Worm (Caenorhabditis elegans) whole organism, L4 larva: ENCODE data around the gene ZK792.12.

Experiments
- F49E8.2 ChIP-seq: sonication (generic microtip); optimal IDR thresholded peaks from 2 replicates; lab custom pipeline; 2016; ENCODE audit warnings: missing compliant biosample characterization, mild to moderate bottlenecking, missing genetic modification characterization, borderline replicate concordance
- R02D3.7 ChIP-seq: fragments of 150-350 bp; sonication (generic microtip); optimal IDR thresholded peaks from 3 replicates; lab custom pipeline; 2014; ENCODE audit warnings: missing biosample characterization, missing genetic modification characterization
- T26A8.4 ChIP-seq: fragments of 200-800 bp; sonication (Bioruptor generic); IDR thresholded peaks from 2 replicates; pipeline ENCODE4 v1.3.6; 2022; ENCODE audit warnings: missing genetic modification characterization, missing compliant biosample characterization
- Y48G9A.11 ChIP-seq: fragments of 200-800 bp; sonication (Bioruptor generic); IDR thresholded peaks from 2 replicates; pipeline ENCODE4 v1.3.6; 2022; ENCODE audit warnings: missing genetic modification reagents, missing genetic modification characterization, missing compliant biosample characterization
- aha-1 ChIP-seq: fragments of 150-350 bp; peaks from one replicate; lab custom pipeline; 2014; ENCODE audit warnings: missing biosample characterization, missing genetic modification characterization
- aly-2 ChIP-seq: sonication (generic microtip); optimal IDR thresholded peaks from 2 replicates; lab custom pipeline; 2018; ENCODE audit warnings: missing biosample characterization, missing genetic modification characterization
- ceh-20 ChIP-seq: fragments of 200-800 bp; sonication (Bioruptor generic); IDR thresholded peaks from 2 replicates; pipeline ENCODE4 v1.3.6; 2022; ENCODE audit warnings: missing genetic modification reagents, missing genetic modification characterization, missing compliant biosample characterization
- ces-1 ChIP-seq: fragments of 150-350 bp; sonication (generic microtip); optimal IDR thresholded peaks from 4 replicates; lab custom pipeline; 2014; ENCODE audit warnings: missing biosample characterization, missing genetic modification reagents, missing genetic modification characterization
- cey-2 ChIP-seq: sonication (generic microtip); optimal IDR thresholded peaks from 3 replicates; lab custom pipeline; 2017; ENCODE audit warnings: missing genetic modification characterization, mild to moderate bottlenecking, missing compliant biosample characterization, antibody characterized with exemption, borderline replicate concordance; ENCODE audit not compliant: insufficient read depth
- ctbp-1 ChIP-seq: fragments of 200-800 bp; sonication (Bioruptor generic); IDR thresholded peaks from 2 replicates; pipeline ENCODE4 v1.3.6; 2022; ENCODE audit warnings: missing genetic modification reagents, missing genetic modification characterization, missing compliant biosample characterization
- daf-12 ChIP-seq: fragments of 150-350 bp; optimal IDR thresholded peaks from 2 replicates; lab custom pipeline; 2014; ENCODE audit warnings: missing biosample characterization, missing genetic modification reagents, missing genetic modification characterization
- dpl-1 ChIP-seq: fragments of 150-350 bp; optimal IDR thresholded peaks from 2 replicates; lab custom pipeline; 2014; ENCODE audit warnings: missing biosample characterization, missing genetic modification reagents, missing genetic modification characterization
- fkh-10 ChIP-seq: fragments of 150-350 bp; optimal IDR thresholded peaks from 2 replicates; lab custom pipeline; 2014; ENCODE audit warnings: missing biosample characterization, missing genetic modification reagents, missing genetic modification characterization
- hlh-11 ChIP-seq: fragments of 200-800 bp; sonication (Bioruptor generic); optimal IDR thresholded peaks from 2 replicates; lab custom pipeline; 2018; ENCODE audit warnings: mild to moderate bottlenecking, missing genetic modification characterization, missing compliant biosample characterization
- hlh-30 ChIP-seq: sonication (generic microtip); optimal IDR thresholded peaks from 2 replicates; lab custom pipeline; 2017; ENCODE audit warnings: antibody characterized with exemption, mild to moderate bottlenecking, missing genetic modification characterization, missing compliant biosample characterization; ENCODE audit not compliant: insufficient read depth
- lin-15B ChIP-seq: fragments of 150-350 bp; sonication (generic microtip); optimal IDR thresholded peaks from 3 replicates; lab custom pipeline; 2014; ENCODE audit warnings: missing biosample characterization, missing genetic modification characterization
- lsy-2 ChIP-seq, 2 experiments: fragments of 150-350 bp in 1 of 2; sonication (generic microtip) in 1 of 2; optimal IDR thresholded peaks; 2 replicates each; lab custom pipeline; 2014 to 2017; ENCODE audit warnings: missing biosample characterization in 2 of 2, missing genetic modification characterization in 2 of 2
- mes-2 ChIP-seq: sonication (generic microtip); optimal IDR thresholded peaks from 2 replicates; lab custom pipeline; 2016; ENCODE audit warnings: missing genotype, mild to moderate bottlenecking, missing genetic modification characterization, missing compliant biosample characterization; ENCODE audit not compliant: poor library complexity, severe bottlenecking
- mxl-3 ChIP-seq: fragments of 200-800 bp; sonication (Bioruptor generic); optimal IDR thresholded peaks from 2 replicates; lab custom pipeline; 2018; ENCODE audit warnings: mild to moderate bottlenecking, missing genetic modification characterization, missing compliant biosample characterization
- nhr-28 ChIP-seq: fragments of 150-350 bp; optimal IDR thresholded peaks from 2 replicates; lab custom pipeline; 2014; ENCODE audit warnings: missing biosample characterization, missing genetic modification characterization
- nhr-42 ChIP-seq: fragments of 200-800 bp; sonication (Bioruptor generic); IDR thresholded peaks from 2 replicates; pipeline ENCODE4 v1.3.6; 2022; ENCODE audit warnings: missing genetic modification characterization, missing compliant biosample characterization
- nhr-48 ChIP-seq: sonication (generic microtip); optimal IDR thresholded peaks from 2 replicates; lab custom pipeline; 2016; ENCODE audit warnings: mild to moderate bottlenecking, missing genetic modification characterization, missing compliant biosample characterization
- nhr-76 ChIP-seq: fragments of 150-350 bp; optimal IDR thresholded peaks from 2 replicates; lab custom pipeline; 2014; ENCODE audit warnings: missing biosample characterization, missing genetic modification characterization
- nhr-77 ChIP-seq: fragments of 150-350 bp; optimal IDR thresholded peaks from 2 replicates; lab custom pipeline; 2014; ENCODE audit warnings: missing biosample characterization, missing genetic modification characterization
- pha-4 ChIP-seq, 2 experiments: fragments of 150-350 bp in 1 of 2; fragments of 200-800 bp in 1 of 2; sonication (Bioruptor generic) in 1 of 2; IDR thresholded peaks in 1 of 2; optimal IDR thresholded peaks in 1 of 2; 2 replicates each; pipeline versions ENCODE4 v1.3.6 to Lab custom; 2014 to 2022; ENCODE audit warnings: missing genetic modification characterization in 2 of 2, missing genetic modification reagents in 2 of 2, missing biosample characterization in 1 of 2, missing compliant biosample characterization in 1 of 2
- php-3 ChIP-seq: fragments of 200-800 bp; sonication (Bioruptor generic); IDR thresholded peaks from 2 replicates; pipeline ENCODE4 v1.3.6; 2022; ENCODE audit warnings: missing genetic modification reagents, missing genetic modification characterization, missing compliant biosample characterization
- saeg-2 ChIP-seq: fragments of 200-800 bp; sonication (Bioruptor generic); IDR thresholded peaks from 2 replicates; pipeline ENCODE4 v1.3.6; 2022; ENCODE audit warnings: missing genetic modification reagents, missing genetic modification characterization, missing compliant biosample characterization
- snpc-4 ChIP-seq: fragments of 150-350 bp; optimal IDR thresholded peaks from 2 replicates; lab custom pipeline; 2014; ENCODE audit warnings: missing biosample characterization, missing genetic modification characterization
- spr-3 ChIP-seq: fragments of 200-800 bp; sonication (Bioruptor generic); optimal IDR thresholded peaks from 2 replicates; lab custom pipeline; 2018; ENCODE audit warnings: mild to moderate bottlenecking, missing genetic modification characterization, missing compliant biosample characterization
- tag-97 ChIP-seq: fragments of 200-800 bp; sonication (Bioruptor generic); IDR thresholded peaks from 2 replicates; pipeline ENCODE4 v1.3.6; 2022; ENCODE audit warnings: missing genetic modification characterization, missing compliant biosample characterization
- unc-130 ChIP-seq: sonication (generic microtip); optimal IDR thresholded peaks from 2 replicates; lab custom pipeline; 2016; ENCODE audit warnings: missing genetic modification reagents, missing genetic modification characterization, missing compliant biosample characterization
- unc-39 ChIP-seq: sonication (generic microtip); optimal IDR thresholded peaks from 2 replicates; lab custom pipeline; 2017; ENCODE audit warnings: missing biosample characterization, missing genetic modification characterization
- unc-62 ChIP-seq, 3 experiments: fragments of 150-350 bp in 1 of 3; sonication (generic microtip); optimal IDR thresholded peaks in 2 of 3; peaks in 1 of 3; 1 replicate in 1 of 3; 2 replicates in 2 of 3; lab custom pipeline; 2014 to 2017; ENCODE audit warnings: missing biosample characterization in 3 of 3, missing genetic modification characterization in 3 of 3, missing genetic modification reagents in 3 of 3, missing genotype in 1 of 3
- vab-7 ChIP-seq: fragments of 200-800 bp; sonication (Bioruptor generic); IDR thresholded peaks from 2 replicates; pipeline ENCODE4 v1.3.6; 2022; ENCODE audit warnings: missing genetic modification reagents, missing genetic modification characterization, missing compliant biosample characterization
- zip-11 ChIP-seq: fragments of 200-800 bp; sonication (Bioruptor generic); IDR thresholded peaks from 2 replicates; pipeline ENCODE4 v1.3.6; 2022; ENCODE audit warnings: missing genetic modification characterization, missing compliant biosample characterization
- ztf-11 ChIP-seq: fragments of 150-350 bp; optimal IDR thresholded peaks from 2 replicates; lab custom pipeline; 2014; ENCODE audit warnings: missing biosample characterization, missing genetic modification characterization

ZK792.12 gene

DNA sequence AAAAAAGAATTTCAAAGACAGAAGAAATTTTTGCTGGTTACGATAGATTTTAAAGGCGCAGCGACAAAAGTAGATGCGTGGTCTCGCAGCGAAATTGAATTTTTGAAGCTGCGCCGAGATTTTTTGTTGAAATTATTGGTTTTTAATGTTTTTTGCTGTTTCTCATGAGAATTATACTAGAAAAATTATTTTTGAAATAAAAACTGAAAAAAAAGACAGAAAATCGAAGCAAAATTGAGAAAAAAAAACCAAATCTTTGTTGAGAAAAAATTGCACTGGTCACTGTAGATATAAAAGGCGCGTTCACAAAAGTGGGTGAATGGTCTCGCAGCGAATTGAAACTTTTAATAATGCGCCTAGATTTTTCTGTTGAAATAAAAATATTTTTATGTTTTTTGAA, 2.0 kb downstream of the ZK792.12 start (continued):
- TF ChIP-seq T26A8.4 (GFP tag; lab: Robert Waterston, UW) (no peak), ceh-20 (GFP tag; lab: Robert Waterston, UW) (no peak), lsy-2 (tag; optimal IDR thresholded peaks at IDR 0.05; lab: Kevin White, UChicago) (no peak), ztf-11 (no peak), F49E8.2 (tag; lab: Kevin White, UChicago) (peak; percentile 88), Y48G9A.11 (GFP tag; lab: Robert Waterston, UW) (0 out of 2 replicates have a peak, but pooled peaks have one; percentile 50), php-3 (GFP tag; lab: Robert Waterston, UW) (no peak), nhr-42 (GFP tag; lab: Robert Waterston, UW) (no peak), zip-11 (GFP tag; lab: Robert Waterston, UW) (no peak), unc-130 (GFP tag; lab: Kevin White, UChicago) (peak; percentile 60), ces-1 (GFP tag; lab: Kevin White, UChicago) (no peak), saeg-2 (GFP tag; lab: Robert Waterston, UW) (no peak), fkh-10 (no peak), dpl-1 (no peak), cey-2 (no peak), R02D3.7 (tag; lab: Kevin White, UChicago) (no peak)
- TF ChIP-seq, all 104 proteins: peak for 6

DNA sequence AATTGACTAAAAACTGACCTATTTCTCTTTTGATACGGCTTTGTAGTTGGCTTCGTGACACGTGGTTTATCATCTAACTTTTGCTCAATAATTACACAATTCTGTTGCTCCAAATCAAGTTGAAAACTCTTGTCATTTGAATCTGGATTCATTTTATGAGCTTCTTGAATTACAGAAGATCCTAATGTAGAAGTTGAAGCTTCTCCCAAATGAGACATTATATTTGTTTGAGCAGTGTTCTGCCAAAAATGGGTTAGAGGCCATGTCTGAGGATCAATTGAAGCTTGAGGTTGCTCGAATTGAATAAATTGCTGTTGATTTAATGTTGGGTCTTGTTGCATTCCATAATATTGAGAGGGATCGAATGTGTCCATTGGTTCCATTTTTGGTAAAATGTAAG, 3.9 kb downstream of the ZK792.12 start:
- TF ChIP-seq lin-15B (no peak), unc-62 (GFP tag; optimal IDR thresholded peaks at IDR 0.05 in 1 of 2; lab: Kevin White, UChicago) (peak in 1 of 2 experiments; percentile 95), unc-62 (tag; optimal IDR thresholded peaks at IDR 0.05; lab: Kevin White, UChicago) (no peak)

ce11 chrIV:11700100-11700499, 6.5 kb downstream of the ZK792.12 start:
- TF ChIP-seq nhr-28 (peak; percentile 4), aly-2 (tag; lab: Kevin White, UChicago) (no peak), unc-62 (GFP tag; optimal IDR thresholded peaks at IDR 0.05 in 1 of 2; lab: Kevin White, UChicago) (peak in 1 of 2 experiments; percentile 16), unc-62 (tag; optimal IDR thresholded peaks at IDR 0.05; lab: Kevin White, UChicago) (no peak), mxl-3 (peak; percentile 58), unc-39 (tag; lab: Kevin White, UChicago) (no peak), hlh-30 (tag; lab: Kevin White, UChicago) (peak; percentile 20), tag-97 (GFP tag; lab: Robert Waterston, UW) (no peak)

DNA sequence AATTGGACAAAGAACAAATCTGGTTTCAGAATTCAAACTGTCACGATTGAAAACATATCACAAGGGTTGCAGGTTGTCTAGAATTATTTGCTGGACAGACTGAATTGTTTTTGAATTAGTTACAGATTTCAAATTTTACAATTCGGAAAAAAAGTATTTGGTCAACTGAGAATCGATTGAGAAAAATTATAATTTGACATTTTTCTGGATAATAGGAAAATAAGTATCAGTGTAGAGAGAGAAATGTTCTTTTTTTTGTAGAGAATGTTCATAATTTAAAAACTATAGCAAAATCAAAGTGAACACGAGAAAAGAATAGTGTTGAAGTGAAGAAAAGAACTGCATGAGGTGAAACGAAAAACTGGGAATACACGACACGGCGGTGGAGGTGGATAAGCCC, 7.2 kb downstream of the ZK792.12 start, which contains the start of gene dpy-20:
dpy-20 (minus strand) TSS at position 101 of the 400 bp plus-strand sequence.
- no peak for TF ChIP-seq nhr-76
- no peak for TF ChIP-seq ctbp-1 (GFP tag; lab: Robert Waterston, UW)
- TF ChIP-seq php-3 (GFP tag; lab: Robert Waterston, UW): no peak
- no peak for TF ChIP-seq daf-12 (tag; lab: Kevin White, UChicago)
- TF ChIP-seq R02D3.7 (tag; lab: Kevin White, UChicago): no peak
- TF ChIP-seq nhr-42 (GFP tag; lab: Robert Waterston, UW): no peak
- TF ChIP-seq lin-15B: no peak
- TF ChIP-seq aly-2 (tag; lab: Kevin White, UChicago): no peak
- no peak for TF ChIP-seq spr-3 (GFP tag; lab: Kevin White, UChicago)
- TF ChIP-seq pha-4 (GFP tag; IDR thresholded peaks at IDR 0.05; lab: Robert Waterston, UW): no peak
- no peak for TF ChIP-seq pha-4 (tag; optimal IDR thresholded peaks at IDR 0.05; lab: Kevin White, UChicago)
- TF ChIP-seq aha-1 (tag; lab: Kevin White, UChicago): no peak
- no peak for TF ChIP-seq mes-2 (tag; lab: Kevin White, UChicago)
- TF ChIP-seq snpc-4 (tag; lab: Kevin White, UChicago): no peak

ce11 chrIV:11701878-11702277, 8.3 kb downstream of the ZK792.12 start:
- TF ChIP-seq nhr-48 (tag; lab: Kevin White, UChicago): peak; percentile 12
- TF ChIP-seq nhr-77 (tag; lab: Kevin White, UChicago): no peak
- peak in 1 of 2 experiments; percentile 33 for TF ChIP-seq unc-62 (GFP tag; optimal IDR thresholded peaks at IDR 0.05 in 1 of 2; lab: Kevin White, UChicago)
- no peak for TF ChIP-seq unc-62 (tag; optimal IDR thresholded peaks at IDR 0.05; lab: Kevin White, UChicago)
- no peak for TF ChIP-seq vab-7 (GFP tag; lab: Robert Waterston, UW)
- TF ChIP-seq aha-1 (tag; lab: Kevin White, UChicago): peak; percentile 79
- TF ChIP-seq nhr-28: peak; percentile 16
- TF ChIP-seq hlh-30 (tag; lab: Kevin White, UChicago): peak; percentile 19
- peak; percentile 47 for TF ChIP-seq hlh-11
- TF ChIP-seq, all 104 proteins: peak for 6
